Fruit fly (Drosophila melanogaster) whole organism, embryonic: Measurements from ENCODE around the gene prd1.

Source experiments
- ATbp ChIP-seq: fragments of 200-800 bp; sonication (Bioruptor generic); optimal IDR thresholded peaks from 2 replicates; lab custom pipeline; 2017; ENCODE audit warnings: missing biosample characterization, mild to moderate bottlenecking, missing genetic modification characterization, missing genetic modification reagents
- Adf1 ChIP-seq: fragments of 200-800 bp; sonication (Bioruptor generic); IDR thresholded peaks from 2 replicates; pipeline ENCODE4 v1.3.6; 2022; ENCODE audit warnings: missing biosample characterization, missing genetic modification characterization
- Awh ChIP-seq: fragments of 200-800 bp; sonication (Bioruptor generic); IDR thresholded peaks from 2 replicates; pipeline ENCODE4, ENCODE4 v1.3.6; 2022; ENCODE audit warnings: missing biosample characterization, missing genetic modification characterization
- CG10321 ChIP-seq: fragments of 200-800 bp; sonication (Bioruptor generic); IDR thresholded peaks from 2 replicates; pipeline ENCODE4 v1.3.6; 2022; ENCODE audit warnings: missing biosample characterization, missing genetic modification characterization
- CG12155 ChIP-seq: fragments of 200-800 bp; sonication (Bioruptor generic); optimal IDR thresholded peaks from 3 replicates; lab custom pipeline; 2016; ENCODE audit warnings: missing biosample characterization, missing genetic modification characterization
- CG14441 ChIP-seq: fragments of 200-800 bp; sonication (Bioruptor generic); IDR thresholded peaks from 2 replicates; pipeline ENCODE4 v1.3.6; 2022; ENCODE audit warnings: missing biosample characterization, missing genetic modification characterization
- CG15011 ChIP-seq: fragments of 200-800 bp; sonication (Bioruptor generic); optimal IDR thresholded peaks from 3 replicates; lab custom pipeline; 2018; ENCODE audit warnings: missing biosample characterization, mild to moderate bottlenecking, missing genetic modification characterization
- CG16815 ChIP-seq: fragments of 200-800 bp; sonication (Bioruptor generic); optimal IDR thresholded peaks from 3 replicates; lab custom pipeline; 2017; ENCODE audit warnings: missing biosample characterization, mild to moderate bottlenecking, missing genetic modification characterization
- CG17186 ChIP-seq: fragments of 200-800 bp; sonication (Bioruptor generic); optimal IDR thresholded peaks from 3 replicates; lab custom pipeline; 2017; ENCODE audit warnings: missing biosample characterization, missing genetic modification reagents, missing genetic modification characterization
- CG2678 ChIP-seq: fragments of 200-800 bp; sonication (Bioruptor generic); optimal IDR thresholded peaks from 3 replicates; lab custom pipeline; 2019; ENCODE audit warnings: missing biosample characterization, mild to moderate bottlenecking, missing genetic modification characterization, moderate library complexity
- CG2875 ChIP-seq: fragments of 200-800 bp; sonication (Bioruptor generic); optimal IDR thresholded peaks from 2 replicates; lab custom pipeline; 2017; ENCODE audit warnings: missing biosample characterization, mild to moderate bottlenecking, missing genetic modification characterization, missing genetic modification reagents
- CG31224 ChIP-seq: fragments of 200-800 bp; sonication (Bioruptor generic); IDR thresholded peaks from 2 replicates; pipeline ENCODE4 v1.3.6; 2022; ENCODE audit warnings: missing biosample characterization, missing genetic modification characterization
- CG3838 ChIP-seq: fragments of 200-800 bp; sonication (Bioruptor generic); optimal IDR thresholded peaks from 3 replicates; lab custom pipeline; 2016; ENCODE audit warnings: missing biosample characterization, missing genetic modification characterization
- CG3847 ChIP-seq: fragments of 200-800 bp; sonication (Bioruptor generic); IDR thresholded peaks from 2 replicates; pipeline ENCODE4 v1.3.6; 2022; ENCODE audit warnings: missing biosample characterization, missing genetic modification characterization
- CG6254 ChIP-seq: fragments of 200-800 bp; sonication (Bioruptor generic); optimal IDR thresholded peaks from 3 replicates; lab custom pipeline; 2017; ENCODE audit warnings: mild to moderate bottlenecking, missing biosample characterization, missing genetic modification reagents, missing genetic modification characterization
- CG6654 ChIP-seq: fragments of 200-800 bp; sonication (Bioruptor generic); optimal IDR thresholded peaks from 2 replicates; lab custom pipeline; 2017; ENCODE audit warnings: missing biosample characterization, mild to moderate bottlenecking, missing genetic modification characterization
- CG6765 ChIP-seq: fragments of 200-800 bp; sonication (Bioruptor generic); optimal IDR thresholded peaks from 3 replicates; lab custom pipeline; 2017; ENCODE audit warnings: missing biosample characterization, mild to moderate bottlenecking, missing genetic modification characterization
- CG7786 ChIP-seq: fragments of 200-800 bp; sonication (Bioruptor generic); optimal IDR thresholded peaks from 2 replicates; lab custom pipeline; 2016; ENCODE audit warnings: missing biosample characterization, missing genetic modification characterization
- D19B ChIP-seq: fragments of 200-800 bp; sonication (Bioruptor generic); optimal IDR thresholded peaks from 2 replicates; lab custom pipeline; 2017; ENCODE audit warnings: missing biosample characterization, mild to moderate bottlenecking, missing genetic modification characterization
- Dek ChIP-seq: fragments of 200-800 bp; sonication (Bioruptor generic); optimal IDR thresholded peaks from 3 replicates; lab custom pipeline; 2019; ENCODE audit warnings: missing biosample characterization, mild to moderate bottlenecking, missing genetic modification characterization, moderate library complexity
- Drgx ChIP-seq: fragments of 200-800 bp; sonication (Bioruptor generic); IDR thresholded peaks from 2 replicates; pipeline ENCODE4 v1.3.6; 2022; ENCODE audit warnings: missing biosample characterization, missing genetic modification characterization
- Ets97D ChIP-seq: fragments of 200-800 bp; sonication (Bioruptor generic); optimal IDR thresholded peaks from 3 replicates; lab custom pipeline; 2016; ENCODE audit warnings: missing biosample characterization, missing genetic modification characterization
- GATAe ChIP-seq: fragments of 200-800 bp; sonication (Bioruptor generic); conservative IDR thresholded peaks from 2 replicates; pipeline ENCODE4 v1.3.6; 2022; ENCODE audit warnings: missing biosample characterization, missing genetic modification characterization
- HLHmδ ChIP-seq: fragments of 200-800 bp; sonication (Bioruptor generic); optimal IDR thresholded peaks from 2 replicates; lab custom pipeline; 2018; ENCODE audit warnings: missing biosample characterization, mild to moderate bottlenecking, missing genetic modification characterization, moderate library complexity
- Hmr ChIP-seq: fragments of 200-800 bp; sonication (Bioruptor generic); optimal IDR thresholded peaks from 3 replicates; lab custom pipeline; 2017; ENCODE audit warnings: mild to moderate bottlenecking, missing biosample characterization, missing genetic modification reagents, missing genetic modification characterization
- NFAT ChIP-seq: fragments of 200-800 bp; sonication (Bioruptor generic); IDR thresholded peaks from 2 replicates; pipeline ENCODE4 v1.3.6; 2022; ENCODE audit warnings: missing biosample characterization, missing genetic modification characterization
- NK7.1 ChIP-seq: fragments of 200-800 bp; sonication (Bioruptor generic); optimal IDR thresholded peaks from 3 replicates; lab custom pipeline; 2016; ENCODE audit warnings: missing biosample characterization, missing genetic modification characterization
- NfI ChIP-seq: fragments of 200-800 bp; sonication (Bioruptor generic); optimal IDR thresholded peaks from 3 replicates; lab custom pipeline; 2018; ENCODE audit warnings: missing biosample characterization, mild to moderate bottlenecking, missing genetic modification characterization, moderate library complexity
- Sin3A ChIP-seq: fragments of >200 bp; optimal IDR thresholded peaks from 2 replicates; lab custom pipeline; 2018
- Stat92E ChIP-seq, 3 experiments: fragments of >200 bp in 2 of 3; fragments of 200-800 bp in 1 of 3; sonication (Bioruptor generic) in 1 of 3; optimal IDR thresholded peaks; 2 replicates each; lab custom pipeline; 2017 to 2019; ENCODE audit warnings: missing biosample characterization in 3 of 3, missing genetic modification characterization in 3 of 3, mild to moderate bottlenecking in 1 of 3, moderate library complexity in 1 of 3
- Usf ChIP-seq: fragments of 200-800 bp; sonication (Bioruptor generic); optimal IDR thresholded peaks from 2 replicates; lab custom pipeline; 2017; ENCODE audit warnings: missing genotype, missing biosample characterization, missing genetic modification characterization
- aop ChIP-seq: fragments of 200-800 bp; sonication (Bioruptor generic); IDR thresholded peaks from 2 replicates; pipeline ENCODE4 v1.3.6; 2022; ENCODE audit warnings: missing biosample characterization, missing genetic modification characterization
- ase ChIP-seq: fragments of 200-800 bp; sonication (Bioruptor generic); IDR thresholded peaks from 3 replicates; pipeline ENCODE4 v1.3.6; 2022; ENCODE audit warnings: missing biosample characterization, missing genetic modification characterization
- cas ChIP-seq: fragments of 200-800 bp; sonication (Bioruptor generic); IDR thresholded peaks from 2 replicates; pipeline ENCODE4 v1.3.6; 2022; ENCODE audit warnings: missing biosample characterization, missing genetic modification characterization
- chinmo ChIP-seq: fragments of 200-800 bp; sonication (Bioruptor generic); IDR thresholded peaks from 4 replicates; pipeline ENCODE4 v1.3.6; 2022; ENCODE audit warnings: missing biosample characterization, missing genetic modification characterization; ENCODE audit not compliant: partially characterized antibody
- croc ChIP-seq: fragments of 200-800 bp; sonication (Bioruptor generic); conservative IDR thresholded peaks from 3 replicates; pipeline ENCODE4 v1.3.6; 2022; ENCODE audit warnings: missing biosample characterization, missing genetic modification characterization
- fru ChIP-seq: fragments of >200 bp; optimal IDR thresholded peaks from 2 replicates; lab custom pipeline; 2017
- gem ChIP-seq: fragments of 200-800 bp; sonication (Bioruptor generic); optimal IDR thresholded peaks from 2 replicates; lab custom pipeline; 2019; ENCODE audit warnings: missing biosample characterization, mild to moderate bottlenecking, missing genetic modification characterization, moderate library complexity
- gfzf ChIP-seq: fragments of 200-800 bp; sonication (Bioruptor generic); optimal IDR thresholded peaks from 2 replicates; lab custom pipeline; 2016; ENCODE audit warnings: missing biosample characterization, mild to moderate bottlenecking, missing genetic modification characterization, moderate library complexity
- grn ChIP-seq: fragments of 200-800 bp; sonication (Bioruptor generic); optimal IDR thresholded peaks from 3 replicates; lab custom pipeline; 2017; ENCODE audit warnings: missing biosample characterization, missing genetic modification characterization
- gsb-n ChIP-seq: fragments of 200-800 bp; sonication (Bioruptor generic); optimal IDR thresholded peaks from 3 replicates; lab custom pipeline; 2018; ENCODE audit warnings: missing biosample characterization, mild to moderate bottlenecking, missing genetic modification characterization
- klu ChIP-seq: fragments of 200-800 bp; sonication (Bioruptor generic); IDR thresholded peaks from 2 replicates; pipeline ENCODE4 v1.3.6; 2022; ENCODE audit warnings: missing biosample characterization, missing genetic modification characterization
- lbe ChIP-seq: fragments of 200-800 bp; sonication (Bioruptor generic); optimal IDR thresholded peaks from 2 replicates; lab custom pipeline; 2016; ENCODE audit warnings: missing biosample characterization, mild to moderate bottlenecking, missing genetic modification characterization
- mam ChIP-seq: fragments of 200-800 bp; sonication (Bioruptor generic); optimal IDR thresholded peaks from 3 replicates; lab custom pipeline; 2016; ENCODE audit warnings: missing biosample characterization, missing genetic modification characterization
- mirr ChIP-seq: fragments of 200-800 bp; sonication (Bioruptor generic); optimal IDR thresholded peaks from 3 replicates; lab custom pipeline; 2018; ENCODE audit warnings: missing biosample characterization, mild to moderate bottlenecking, missing genetic modification characterization
- onecut ChIP-seq: fragments of 200-800 bp; sonication (Bioruptor generic); IDR thresholded peaks from 2 replicates; pipeline ENCODE4 v1.3.6; 2022; ENCODE audit warnings: missing biosample characterization, missing genetic modification characterization
- p53 ChIP-seq: fragments of 200-800 bp; sonication (Bioruptor generic); optimal IDR thresholded peaks from 2 replicates; lab custom pipeline; 2016; ENCODE audit warnings: missing biosample characterization, missing genetic modification characterization
- phol ChIP-seq: fragments of 200-800 bp; sonication (Bioruptor generic); optimal IDR thresholded peaks from 3 replicates; lab custom pipeline; 2018; ENCODE audit warnings: missing biosample characterization, mild to moderate bottlenecking, missing genetic modification characterization, moderate library complexity
- prd ChIP-seq, 3 experiments: fragments of >200 bp in 2 of 3; fragments of 200-800 bp in 1 of 3; sonication (Bioruptor generic) in 1 of 3; optimal IDR thresholded peaks in 2 of 3; IDR thresholded peaks in 1 of 3; 2 replicates in 2 of 3; 3 replicates in 1 of 3; pipeline versions ENCODE4 v1.3.6 to Lab custom; 2017 to 2022; ENCODE audit warnings: missing biosample characterization in 1 of 3, missing genetic modification characterization in 1 of 3
- ranshi ChIP-seq: fragments of 200-800 bp; sonication (Bioruptor generic); IDR thresholded peaks from 2 replicates; pipeline ENCODE4 v1.3.6; 2022; ENCODE audit warnings: missing biosample characterization, missing genetic modification characterization
- sisA ChIP-seq: fragments of 200-800 bp; sonication (Bioruptor generic); IDR thresholded peaks from 2 replicates; pipeline ENCODE4 v1.3.6; 2022; ENCODE audit warnings: missing biosample characterization, missing genetic modification characterization

prd1 gene

dm6 chr3R:11764279-11764880 lies 22.4 kb downstream of the prd1 start, which contains the start of gene Lk6 (continued):
- TF ChIP-seq CG31224 (GFP tag; lab: Robert Waterston, UW) (no peak), CG7786 (peak; percentile 44), CG3847 (no peak), CG6254 (GFP tag; lab: Kevin White, UChicago) (no peak), ranshi (no peak), NfI (GFP tag; lab: Kevin White, UChicago) (no peak), CG15011 (GFP tag; lab: Kevin White, UChicago) (peak; percentile 52), Hmr (GFP tag; lab: Kevin White, UChicago) (peak; percentile 96), cas (GFP tag; lab: Robert Waterston, UW) (no peak), onecut (GFP tag; lab: Robert Waterston, UW) (no peak; the same call in 1 of the 2 replicates), Usf (GFP tag; lab: Kevin White, UChicago) (no peak), mirr (GFP tag; lab: Kevin White, UChicago) (peak; percentile 76), NFAT (GFP tag; lab: Robert Waterston, UW) (no peak), CG6654 (GFP tag; lab: Kevin White, UChicago) (no peak), Drgx (GFP tag; lab: Robert Waterston, UW) (no peak), Awh (GFP tag; lab: Robert Waterston, UW) (no peak), CG16815 (GFP tag; lab: Kevin White, UChicago) (no peak), CG2678 (tag; lab: Kevin White, UChicago) (peak; percentile 50), CG14441 (GFP tag; lab: Robert Waterston, UW) (no peak), chinmo (GFP tag; lab: Robert Waterston, UW) (no peak), fru (no peak), ase (GFP tag; lab: Robert Waterston, UW) (no peak), mam (GFP tag; lab: Kevin White, UChicago) (no peak), lbe (GFP tag; lab: Kevin White, UChicago) (peak; percentile 67), Dek (tag; lab: Kevin White, UChicago) (peak; percentile 79), CG17186 (GFP tag; lab: Kevin White, UChicago) (peak; percentile 80), HLHmδ (GFP tag; lab: Kevin White, UChicago) (peak; percentile 95), Sin3A (lab: Kevin White, UChicago) (peak; percentile 76), prd (optimal IDR thresholded peaks at IDR 0.05; lab: Kevin White, UChicago) (no peak), prd (GFP tag; IDR thresholded peaks at IDR 0.05; lab: Robert Waterston, UW) (no peak), grn (GFP tag; lab: Kevin White, UChicago) (no peak), p53 (peak; percentile 25), klu (GFP tag; lab: Robert Waterston, UW) (no peak), sisA (no peak), aop (GFP tag; lab: Robert Waterston, UW) (no peak), Adf1 (GFP tag; lab: Robert Waterston, UW) (no peak), CG2875 (GFP tag; lab: Kevin White, UChicago) (peak; percentile 27), CG6765 (peak; percentile 81), gem (tag; lab: Kevin White, UChicago) (peak; percentile 42), Stat92E (GFP tag; optimal IDR thresholded peaks at IDR 0.05; lab: Kevin White, UChicago) (peak in 1 of 3 experiments; percentile 91), phol (tag; lab: Kevin White, UChicago) (peak; percentile 88), GATAe (GFP tag; lab: Robert Waterston, UW) (no peak), croc (GFP tag; lab: Robert Waterston, UW) (no peak), ATbp (GFP tag; lab: Kevin White, UChicago) (peak; percentile 34), gfzf (peak; percentile 100), NK7.1 (GFP tag; lab: Kevin White, UChicago) (no peak), Ets97D (GFP tag; lab: Kevin White, UChicago) (peak; percentile 96), gsb-n (peak; percentile 45), CG12155 (GFP tag; lab: Kevin White, UChicago) (peak; percentile 54), CG3838 (no peak), D19B (GFP tag; lab: Kevin White, UChicago) (no peak), CG10321 (GFP tag; lab: Robert Waterston, UW) (no peak)
